Worm (Caenorhabditis elegans) whole organism, L2 larva: Measurements from ENCODE around the gene K01H12.4.
A peak's percentile ranks its signal among the peaks of the same experiment; 100 is the strongest.

Experiments used
- C34F6.9 ChIP-seq: fragments of 150-350 bp; optimal IDR thresholded peaks from 2 replicates; lab custom pipeline; 2014; ENCODE audit warnings: missing biosample characterization, missing genetic modification characterization
- F13H6.1 ChIP-seq: sonication (generic microtip); optimal IDR thresholded peaks from 2 replicates; lab custom pipeline; 2016; ENCODE audit warnings: missing genetic modification characterization, missing compliant biosample characterization
- R02D3.7 ChIP-seq: fragments of 150-350 bp; optimal IDR thresholded peaks from 2 replicates; lab custom pipeline; 2014; ENCODE audit warnings: missing biosample characterization, missing genetic modification characterization
- Y55F3AM.14 ChIP-seq: fragments of 200-800 bp; sonication (Bioruptor generic); optimal IDR thresholded peaks from 2 replicates; lab custom pipeline; 2018; ENCODE audit warnings: mild to moderate bottlenecking, missing genetic modification characterization, missing compliant biosample characterization
- ZK546.5 ChIP-seq: sonication (generic microtip); optimal IDR thresholded peaks from 2 replicates; lab custom pipeline; 2017; ENCODE audit warnings: missing biosample characterization, missing genetic modification characterization
- alr-1 ChIP-seq: fragments of 150-350 bp; optimal IDR thresholded peaks from 2 replicates; lab custom pipeline; 2014; ENCODE audit warnings: missing biosample characterization, missing genetic modification characterization
- aly-2 ChIP-seq: fragments of 150-350 bp; optimal IDR thresholded peaks from 2 replicates; lab custom pipeline; 2014; ENCODE audit warnings: missing biosample characterization, missing genetic modification characterization
- ama-1 ChIP-seq: fragments of 150-350 bp; optimal IDR thresholded peaks from 2 replicates; lab custom pipeline; 2018; ENCODE audit warnings: inconsistent platforms
- blmp-1 ChIP-seq: sonication (generic microtip); optimal IDR thresholded peaks from 2 replicates; lab custom pipeline; 2017; ENCODE audit warnings: missing genetic modification characterization, mild to moderate bottlenecking, missing compliant biosample characterization, antibody characterized with exemption, moderate library complexity; ENCODE audit not compliant: insufficient read depth
- ceh-16 ChIP-seq: fragments of 150-350 bp; optimal IDR thresholded peaks from 2 replicates; lab custom pipeline; 2014; ENCODE audit warnings: missing biosample characterization, missing genetic modification characterization
- ceh-82 ChIP-seq: fragments of 150-350 bp; optimal IDR thresholded peaks from 2 replicates; lab custom pipeline; 2014; ENCODE audit warnings: missing biosample characterization, missing genetic modification characterization
- crh-2 ChIP-seq: sonication (generic microtip); optimal IDR thresholded peaks from 2 replicates; lab custom pipeline; 2017; ENCODE audit warnings: missing biosample characterization, missing genetic modification characterization
- dmd-4 ChIP-seq: sonication (generic microtip); optimal IDR thresholded peaks from 2 replicates; lab custom pipeline; 2017; ENCODE audit warnings: missing biosample characterization, missing genetic modification characterization
- egl-27 ChIP-seq: sonication (generic microtip); optimal IDR thresholded peaks from 3 replicates; lab custom pipeline; 2017; ENCODE audit warnings: missing biosample characterization, missing genetic modification reagents, missing genetic modification characterization
- elt-1 ChIP-seq: fragments of 150-350 bp; optimal IDR thresholded peaks from 2 replicates; lab custom pipeline; 2014; ENCODE audit warnings: missing biosample characterization, missing genetic modification characterization
- elt-3 ChIP-seq: sonication (generic microtip); optimal IDR thresholded peaks from 2 replicates; lab custom pipeline; 2017; ENCODE audit warnings: missing biosample characterization, missing genetic modification characterization
- fos-1 ChIP-seq: fragments of 150-350 bp; optimal IDR thresholded peaks from 2 replicates; lab custom pipeline; 2014; ENCODE audit warnings: missing biosample characterization, missing genetic modification characterization
- gmeb-1 ChIP-seq: fragments of 150-350 bp; optimal IDR thresholded peaks from 2 replicates; lab custom pipeline; 2014; ENCODE audit warnings: missing biosample characterization, missing genetic modification characterization
- lin-11 ChIP-seq: fragments of 150-350 bp; sonication (generic microtip); optimal IDR thresholded peaks from 2 replicates; lab custom pipeline; 2014; ENCODE audit warnings: missing biosample characterization, missing genetic modification characterization, inconsistent platforms, mixed read lengths
- lin-13 ChIP-seq: fragments of 150-350 bp; optimal IDR thresholded peaks from 2 replicates; lab custom pipeline; 2014; ENCODE audit warnings: missing biosample characterization, missing genetic modification reagents, missing genetic modification characterization
- lin-39 ChIP-seq: fragments of 150-350 bp; optimal IDR thresholded peaks from 2 replicates; lab custom pipeline; 2014; ENCODE audit warnings: missing biosample characterization, missing genetic modification reagents, missing genetic modification characterization
- lsy-2 ChIP-seq, 2 experiments: fragments of 150-350 bp in 1 of 2; sonication (generic microtip) in 1 of 2; optimal IDR thresholded peaks; 2 replicates each; lab custom pipeline; 2014 to 2017; ENCODE audit warnings: missing biosample characterization in 2 of 2, missing genetic modification characterization in 2 of 2
- mab-5 ChIP-seq: fragments of 150-350 bp; optimal IDR thresholded peaks from 2 replicates; lab custom pipeline; 2014; ENCODE audit warnings: missing biosample characterization, missing genetic modification characterization
- mbf-1 ChIP-seq: sonication (generic microtip); optimal IDR thresholded peaks from 2 replicates; lab custom pipeline; 2017; ENCODE audit warnings: missing biosample characterization, missing genetic modification characterization
- mdl-1 ChIP-seq, 2 experiments: fragments of 150-350 bp in 1 of 2; sonication (generic microtip) in 1 of 2; optimal IDR thresholded peaks; 2 replicates each; lab custom pipeline; 2017; ENCODE audit warnings: missing biosample characterization in 2 of 2, missing genetic modification characterization in 2 of 2
- nhr-10 ChIP-seq: sonication (generic microtip); optimal IDR thresholded peaks from 2 replicates; lab custom pipeline; 2017; ENCODE audit warnings: missing biosample characterization, missing genetic modification characterization
- nhr-11 ChIP-seq: fragments of 150-350 bp; optimal IDR thresholded peaks from 2 replicates; lab custom pipeline; 2014; ENCODE audit warnings: missing biosample characterization, missing genetic modification characterization
- nhr-12 ChIP-seq: fragments of 150-350 bp; optimal IDR thresholded peaks from 2 replicates; lab custom pipeline; 2014; ENCODE audit warnings: missing biosample characterization, missing genetic modification characterization
- nhr-129 ChIP-seq: fragments of 150-350 bp; optimal IDR thresholded peaks from 2 replicates; lab custom pipeline; 2014; ENCODE audit warnings: missing biosample characterization, missing genetic modification characterization
- nhr-21 ChIP-seq: fragments of 150-350 bp; optimal IDR thresholded peaks from 2 replicates; lab custom pipeline; 2014; ENCODE audit warnings: missing biosample characterization, missing genetic modification characterization
- nhr-23 ChIP-seq: fragments of 150-350 bp; optimal IDR thresholded peaks from 2 replicates; lab custom pipeline; 2014; ENCODE audit warnings: missing biosample characterization, missing genetic modification reagents, missing genetic modification characterization
- nhr-237 ChIP-seq: fragments of 150-350 bp; optimal IDR thresholded peaks from 2 replicates; lab custom pipeline; 2014; ENCODE audit warnings: missing biosample characterization, missing genetic modification characterization
- nhr-25 ChIP-seq: fragments of 150-350 bp; sonication (generic microtip); optimal IDR thresholded peaks from 3 replicates; lab custom pipeline; 2014; ENCODE audit warnings: missing biosample characterization, missing genetic modification characterization
- nhr-6 ChIP-seq: fragments of 150-350 bp; optimal IDR thresholded peaks from 2 replicates; lab custom pipeline; 2014; ENCODE audit warnings: missing biosample characterization, missing genetic modification characterization
- nhr-77 ChIP-seq: fragments of 150-350 bp; optimal IDR thresholded peaks from 2 replicates; lab custom pipeline; 2014; ENCODE audit warnings: missing biosample characterization, missing genetic modification characterization
- peb-1 ChIP-seq: fragments of 150-350 bp; optimal IDR thresholded peaks from 2 replicates; lab custom pipeline; 2014; ENCODE audit warnings: missing biosample characterization, missing genetic modification characterization
- sem-4 ChIP-seq: fragments of 150-350 bp; optimal IDR thresholded peaks from 2 replicates; lab custom pipeline; 2014; ENCODE audit warnings: missing biosample characterization, missing genetic modification reagents, missing genetic modification characterization
- skn-1 ChIP-seq: sonication (generic microtip); optimal IDR thresholded peaks from 2 replicates; lab custom pipeline; 2017; ENCODE audit warnings: missing biosample characterization, missing genetic modification characterization
- sma-3 ChIP-seq: sonication (generic microtip); optimal IDR thresholded peaks from 2 replicates; lab custom pipeline; 2016; ENCODE audit warnings: missing genetic modification reagents, missing genetic modification characterization, missing compliant biosample characterization
- sma-9 ChIP-seq, 2 experiments: fragments of 150-350 bp in 1 of 2; sonication (generic microtip) in 1 of 2; optimal IDR thresholded peaks; 2 replicates each; lab custom pipeline; 2014 to 2016; ENCODE audit warnings: missing genetic modification characterization in 2 of 2, mild to moderate bottlenecking in 1 of 2, missing biosample characterization in 1 of 2, missing compliant biosample characterization in 1 of 2, missing genetic modification reagents in 1 of 2, moderate library complexity in 1 of 2
- snpc-4 ChIP-seq: fragments of 150-350 bp; optimal IDR thresholded peaks from 2 replicates; lab custom pipeline; 2014; ENCODE audit warnings: missing biosample characterization, missing genetic modification characterization
- unc-39 ChIP-seq: fragments of 150-350 bp; optimal IDR thresholded peaks from 2 replicates; lab custom pipeline; 2014; ENCODE audit warnings: missing biosample characterization, missing genetic modification characterization
- unc-55 ChIP-seq: fragments of 150-350 bp; sonication (generic microtip); optimal IDR thresholded peaks from 3 replicates; lab custom pipeline; 2014; ENCODE audit warnings: missing biosample characterization, missing genetic modification reagents, missing genetic modification characterization
- unc-62 ChIP-seq: fragments of 150-350 bp; optimal IDR thresholded peaks from 2 replicates; lab custom pipeline; 2014; ENCODE audit warnings: missing biosample characterization, missing genetic modification reagents, missing genetic modification characterization
- zag-1 ChIP-seq: fragments of 150-350 bp; optimal IDR thresholded peaks from 2 replicates; lab custom pipeline; 2014; ENCODE audit warnings: missing biosample characterization, missing genetic modification characterization
- ztf-1 ChIP-seq: fragments of 200-800 bp; sonication (Bioruptor generic); conservative IDR thresholded peaks from 2 replicates; pipeline ENCODE4 v1.3.6; 2022; ENCODE audit warnings: missing genetic modification characterization, missing compliant biosample characterization
- ztf-11 ChIP-seq: sonication (generic microtip); optimal IDR thresholded peaks from 2 replicates; lab custom pipeline; 2017; ENCODE audit warnings: missing biosample characterization, missing genetic modification characterization
- ztf-4 ChIP-seq: fragments of 150-350 bp; optimal IDR thresholded peaks from 2 replicates; lab custom pipeline; 2014; ENCODE audit warnings: missing biosample characterization, missing genetic modification characterization

Gene K01H12.4

ce11 chrIV:9714264-9714663 is 1.4 kb downstream of the K01H12.4 start:
- TF ChIP-seq elt-3 (tag; lab: Kevin White, UChicago) (no peak), nhr-12 (no peak), crh-2 (tag; lab: Kevin White, UChicago) (no peak), lsy-2 (tag; optimal IDR thresholded peaks at IDR 0.05; lab: Kevin White, UChicago) (no peak), alr-1 (tag; lab: Kevin White, UChicago) (no peak), blmp-1 (no peak), mdl-1 (tag; optimal IDR thresholded peaks at IDR 0.05; lab: Kevin White, UChicago) (no peak), unc-39 (tag; lab: Kevin White, UChicago) (no peak), aly-2 (tag; lab: Kevin White, UChicago) (no peak), ceh-82 (no peak), unc-62 (GFP tag; lab: Kevin White, UChicago) (no peak), unc-55 (GFP tag; lab: Kevin White, UChicago) (no peak), nhr-25 (tag; lab: Kevin White, UChicago) (no peak)

ce11 chrIV:9716490-9716889 is 3.6 kb downstream of the K01H12.4 start:
- TF ChIP-seq unc-39 (tag; lab: Kevin White, UChicago) (no peak), ZK546.5 (tag; lab: Kevin White, UChicago) (no peak), fos-1 (tag; lab: Kevin White, UChicago) (peak; percentile 92), aly-2 (tag; lab: Kevin White, UChicago) (no peak), peb-1 (tag; lab: Kevin White, UChicago) (no peak), F13H6.1 (tag; lab: Kevin White, UChicago) (no peak), R02D3.7 (tag; lab: Kevin White, UChicago) (no peak), ama-1 (lab: Kevin White, UChicago) (no peak), lsy-2 (tag; optimal IDR thresholded peaks at IDR 0.05; lab: Kevin White, UChicago) (peak in 1 of 2 experiments; percentile 15), mab-5 (tag; lab: Kevin White, UChicago) (no peak), sma-3 (GFP tag; lab: Kevin White, UChicago) (peak; percentile 24), nhr-23 (no peak), crh-2 (tag; lab: Kevin White, UChicago) (peak; percentile 69), nhr-25 (tag; lab: Kevin White, UChicago) (peak; percentile 63), nhr-21 (tag; lab: Kevin White, UChicago) (peak; percentile 21), nhr-10 (tag; lab: Kevin White, UChicago) (no peak), snpc-4 (tag; lab: Kevin White, UChicago) (peak; percentile 7), lin-11 (no peak), ztf-1 (GFP tag; lab: Robert Waterston, UW) (no peak), egl-27 (tag; lab: Kevin White, UChicago) (no peak), skn-1 (peak; percentile 40), dmd-4 (tag; lab: Kevin White, UChicago) (no peak), elt-1 (tag; lab: Kevin White, UChicago) (no peak), nhr-6 (tag; lab: Kevin White, UChicago) (no peak), nhr-77 (tag; lab: Kevin White, UChicago) (no peak), gmeb-1 (tag; lab: Kevin White, UChicago) (no peak), elt-3 (tag; lab: Kevin White, UChicago) (no peak), nhr-237 (no peak), unc-55 (GFP tag; lab: Kevin White, UChicago) (no peak), nhr-12 (no peak), C34F6.9 (tag; lab: Kevin White, UChicago) (peak; percentile 16), blmp-1 (peak; percentile 93), alr-1 (tag; lab: Kevin White, UChicago) (no peak), mdl-1 (tag; optimal IDR thresholded peaks at IDR 0.05; lab: Kevin White, UChicago) (no peak), lin-39 (tag; lab: Kevin White, UChicago) (no peak), nhr-129 (tag; lab: Kevin White, UChicago) (peak; percentile 31), lin-13 (GFP tag; lab: Kevin White, UChicago) (no peak), nhr-11 (no peak), mbf-1 (tag; lab: Kevin White, UChicago) (no peak), unc-62 (GFP tag; lab: Kevin White, UChicago) (no peak), Y55F3AM.14 (GFP tag; lab: Kevin White, UChicago) (no peak), zag-1 (tag; lab: Kevin White, UChicago) (no peak), sma-9 (GFP tag; optimal IDR thresholded peaks at IDR 0.05; lab: Kevin White, UChicago) (no peak), sma-9 (tag; optimal IDR thresholded peaks at IDR 0.05; lab: Kevin White, UChicago) (no peak), ztf-4 (no peak), sem-4 (no peak), ztf-11 (tag; lab: Kevin White, UChicago) (no peak), ceh-16 (no peak), ceh-82 (no peak)
